Worm (Caenorhabditis elegans): ENCODE measurements around the gene B0272.3.

B0272.3 gene

DNA sequence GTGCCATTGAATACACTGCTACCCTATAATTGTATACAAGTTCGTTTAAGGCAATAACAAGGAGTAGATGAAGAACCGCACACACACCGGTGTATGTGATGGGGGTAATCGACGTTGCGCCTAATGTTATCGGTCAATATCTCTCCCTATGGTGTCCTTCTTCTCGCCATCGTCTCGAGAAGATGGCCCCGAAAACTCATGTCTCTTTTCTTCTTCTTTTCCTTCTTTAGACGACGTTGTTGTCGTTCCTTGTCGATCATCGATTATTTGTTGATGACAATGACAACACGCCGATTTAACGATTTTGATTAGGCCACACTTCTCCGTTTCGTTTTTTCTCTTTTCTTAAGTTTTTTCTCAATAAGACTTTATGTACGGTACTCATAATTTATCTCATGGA is 22.1 kb upstream of the B0272.3 start:
- TF ChIP-seq F52B5.7 (tag; optimal IDR thresholded peaks at IDR 0.05) (no peak), ceh-100 (GFP tag; IDR thresholded peaks at IDR 0.05) (no peak), egl-18 (GFP tag; IDR thresholded peaks at IDR 0.05) (no peak), nhr-179 (tag; optimal IDR thresholded peaks at IDR 0.05) (no peak), dpl-1 (GFP tag; optimal IDR thresholded peaks at IDR 0.05) (no peak), rpc-1 (optimal IDR thresholded peaks at IDR 0.05) (no peak), rpc-1 (tag; optimal IDR thresholded peaks at IDR 0.05) (no peak), ceh-27 (GFP tag; optimal IDR thresholded peaks at IDR 0.05) (no peak), snpc-1.1 (tag; optimal IDR thresholded peaks at IDR 0.05; ENCODE audit: insufficient read depth) (no peak), F49E8.2 (tag; optimal IDR thresholded peaks at IDR 0.05; ENCODE audit: insufficient read depth) (no peak), nfyb-1 (GFP tag; IDR thresholded peaks at IDR 0.05) (no peak), tbx-9 (tag; optimal IDR thresholded peaks at IDR 0.05; ENCODE audit: borderline replicate concordance) (no peak), Y79H2A.3 (GFP tag; conservative IDR thresholded peaks at IDR 0.05) (no peak), B0019.2 (GFP tag; conservative IDR thresholded peaks at IDR 0.05) (no peak), D2030.7 (GFP tag; IDR thresholded peaks at IDR 0.05) (no peak), ztf-28 (GFP tag; IDR thresholded peaks at IDR 0.05) (no peak), B0336.3 (GFP tag; IDR thresholded peaks at IDR 0.05) (no peak), snpc-1.3 (tag; optimal IDR thresholded peaks at IDR 0.05; ENCODE audit: insufficient read depth) (no peak), madf-3 (GFP tag; IDR thresholded peaks at IDR 0.05) (no peak), sdz-38 (tag; optimal IDR thresholded peaks at IDR 0.05) (no peak), F33H1.4 (GFP tag; IDR thresholded peaks at IDR 0.05) (no peak)

ce11 chrX:9410747-9411146 is 20.5 kb upstream of the B0272.3 start:
- TF ChIP-seq ccch-3 (GFP tag; optimal IDR thresholded peaks at IDR 0.05) (no peak), let-526 (GFP tag; IDR thresholded peaks at IDR 0.05) (no peak), let-607 (tag; optimal IDR thresholded peaks at IDR 0.05) (no peak), lin-26 (GFP tag; IDR thresholded peaks at IDR 0.05) (no peak), madf-3 (GFP tag; IDR thresholded peaks at IDR 0.05) (no peak), Y56A3A.18 (GFP tag; IDR thresholded peaks at IDR 0.05) (no peak), sea-2 (GFP tag; IDR thresholded peaks at IDR 0.05) (no peak), rpc-1 (optimal IDR thresholded peaks at IDR 0.05) (no peak), rpc-1 (tag; optimal IDR thresholded peaks at IDR 0.05) (no peak), egl-44 (GFP tag; IDR thresholded peaks at IDR 0.05) (no peak), sptf-2 (GFP tag; optimal IDR thresholded peaks at IDR 0.05) (no peak), lsy-27 (tag; optimal IDR thresholded peaks at IDR 0.05; ENCODE audit: borderline replicate concordance, insufficient read depth) (no peak), F37B4.10 (GFP tag; IDR thresholded peaks at IDR 0.05) (no peak), attf-3 (GFP tag; conservative IDR thresholded peaks at IDR 0.05) (no peak), attf-5 (GFP tag; optimal IDR thresholded peaks at IDR 0.05) (no peak)

ce11 chrX:9411675-9412074 is 19.6 kb upstream of the B0272.3 start:
- TF ChIP-seq ets-4 (GFP tag; optimal IDR thresholded peaks at IDR 0.05) (no peak), aptf-3 (GFP tag; IDR thresholded peaks at IDR 0.05) (no peak), ztf-22 (GFP tag; optimal IDR thresholded peaks at IDR 0.05) (no peak), B0035.1 (tag; optimal IDR thresholded peaks at IDR 0.05) (no peak), hlh-26 (GFP tag; conservative IDR thresholded peaks at IDR 0.05) (no peak), nfya-2 (GFP tag; IDR thresholded peaks at IDR 0.05) (no peak), ztf-25 (GFP tag; IDR thresholded peaks at IDR 0.05) (no peak), Y53F4B.3 (GFP tag; IDR thresholded peaks at IDR 0.05) (no peak), F55B11.4 (tag; optimal IDR thresholded peaks at IDR 0.05; ENCODE audit: borderline replicate concordance, insufficient read depth) (no peak), unc-62 (GFP tag; optimal IDR thresholded peaks at IDR 0.05) (no peak), nfya-1 (tag; optimal IDR thresholded peaks at IDR 0.05; ENCODE audit: borderline replicate concordance, insufficient read depth) (no peak), chd-7 (tag; optimal IDR thresholded peaks at IDR 0.05) (no peak), lin-54 (GFP tag; optimal IDR thresholded peaks at IDR 0.05) (no peak), him-1 (tag; optimal IDR thresholded peaks at IDR 0.05) (no peak), dpl-1 (GFP tag; optimal IDR thresholded peaks at IDR 0.05) (no peak), lag-1 (GFP tag; IDR thresholded peaks at IDR 0.05) (no peak), Y79H2A.3 (GFP tag; conservative IDR thresholded peaks at IDR 0.05) (no peak), lin-26 (GFP tag; IDR thresholded peaks at IDR 0.05) (no peak)
